Worm (Caenorhabditis elegans) whole organism, late embryonic: ENCODE measurements around the gene shc-2.

Experiments used
- K02D7.2 ChIP-seq: sonication (generic microtip); optimal IDR thresholded peaks from 2 replicates; lab custom pipeline; 2017; ENCODE audit warnings: mild to moderate bottlenecking, missing genetic modification characterization, missing compliant biosample characterization
- Y22D7AL.16 ChIP-seq: sonication (generic microtip); optimal IDR thresholded peaks from 2 replicates; lab custom pipeline; 2016; ENCODE audit warnings: missing genetic modification characterization, missing compliant biosample characterization
- ahr-1 ChIP-seq: sonication (generic microtip); optimal IDR thresholded peaks from 2 replicates; lab custom pipeline; 2016; ENCODE audit warnings: missing genetic modification characterization, missing compliant biosample characterization
- ama-1 ChIP-seq: fragments of 150-350 bp; optimal IDR thresholded peaks from 2 replicates; lab custom pipeline; 2014
- ceh-2 ChIP-seq: sonication (generic microtip); optimal IDR thresholded peaks from 2 replicates; lab custom pipeline; 2016; ENCODE audit warnings: missing genotype, missing genetic modification characterization, missing compliant biosample characterization
- ceh-22 ChIP-seq: sonication (generic microtip); optimal IDR thresholded peaks from 2 replicates; lab custom pipeline; 2017; ENCODE audit warnings: missing biosample characterization, missing genetic modification characterization
- ceh-30 ChIP-seq: fragments of 150-350 bp; optimal IDR thresholded peaks from 2 replicates; lab custom pipeline; 2014; ENCODE audit warnings: missing biosample characterization, missing genetic modification characterization
- ceh-34 ChIP-seq: sonication (generic microtip); optimal IDR thresholded peaks from 2 replicates; lab custom pipeline; 2016; ENCODE audit warnings: mild to moderate bottlenecking, missing genetic modification characterization, missing compliant biosample characterization
- ceh-45 ChIP-seq: fragments of 200-800 bp; sonication (Bioruptor generic); IDR thresholded peaks from 2 replicates; pipeline ENCODE4 v1.3.6; 2022; ENCODE audit warnings: missing genetic modification reagents, missing genetic modification characterization, missing compliant biosample characterization
- ceh-48 ChIP-seq: sonication (generic microtip); optimal IDR thresholded peaks from 2 replicates; lab custom pipeline; 2016; ENCODE audit warnings: missing genetic modification characterization, inconsistent platforms, missing compliant biosample characterization
- ceh-6 ChIP-seq: fragments of 200-800 bp; sonication (Bioruptor generic); optimal IDR thresholded peaks from 2 replicates; lab custom pipeline; 2018; ENCODE audit warnings: mild to moderate bottlenecking, missing genetic modification characterization, missing compliant biosample characterization
- ceh-9 ChIP-seq: sonication (generic microtip); optimal IDR thresholded peaks from 2 replicates; lab custom pipeline; 2016; ENCODE audit warnings: mild to moderate bottlenecking, missing genetic modification characterization, inconsistent platforms, missing compliant biosample characterization
- dmd-4 ChIP-seq: sonication (generic microtip); optimal IDR thresholded peaks from 2 replicates; lab custom pipeline; 2016; ENCODE audit warnings: borderline replicate concordance, missing genetic modification characterization, missing compliant biosample characterization
- elt-4 ChIP-seq: sonication (generic microtip); optimal IDR thresholded peaks from 2 replicates; lab custom pipeline; 2016; ENCODE audit warnings: missing genetic modification characterization, missing compliant biosample characterization
- ets-4 ChIP-seq: sonication (generic microtip); optimal IDR thresholded peaks from 2 replicates; lab custom pipeline; 2016; ENCODE audit warnings: missing genetic modification characterization, missing compliant biosample characterization
- eyg-1 ChIP-seq: sonication (generic microtip); optimal IDR thresholded peaks from 2 replicates; lab custom pipeline; 2016; ENCODE audit warnings: missing genotype, missing genetic modification characterization, missing compliant biosample characterization
- fkh-10 ChIP-seq: fragments of 150-350 bp; optimal IDR thresholded peaks from 2 replicates; lab custom pipeline; 2014; ENCODE audit warnings: missing biosample characterization, missing genetic modification reagents, missing genetic modification characterization
- hlh-13 ChIP-seq: fragments of 200-800 bp; sonication (Bioruptor generic); optimal IDR thresholded peaks from 2 replicates; lab custom pipeline; 2018; ENCODE audit warnings: mild to moderate bottlenecking, missing genetic modification characterization, missing compliant biosample characterization
- hlh-15 ChIP-seq: sonication (generic microtip); optimal IDR thresholded peaks from 2 replicates; lab custom pipeline; 2016; ENCODE audit warnings: missing genetic modification characterization, missing compliant biosample characterization
- hlh-30 ChIP-seq: sonication (generic microtip); optimal IDR thresholded peaks from 2 replicates; lab custom pipeline; 2017; ENCODE audit warnings: antibody characterized with exemption, missing genetic modification characterization, missing compliant biosample characterization; ENCODE audit not compliant: insufficient read depth
- hlh-6 ChIP-seq: sonication (generic microtip); optimal IDR thresholded peaks from 2 replicates; lab custom pipeline; 2016; ENCODE audit warnings: missing genotype, missing genetic modification characterization, missing compliant biosample characterization
- lin-11 ChIP-seq: fragments of 200-800 bp; sonication (Bioruptor generic); optimal IDR thresholded peaks from 2 replicates; lab custom pipeline; 2018; ENCODE audit warnings: mild to moderate bottlenecking, missing genetic modification characterization, missing compliant biosample characterization
- madf-2 ChIP-seq: sonication (generic microtip); optimal IDR thresholded peaks from 2 replicates; lab custom pipeline; 2017; ENCODE audit warnings: missing genetic modification characterization, missing compliant biosample characterization
- mec-3 ChIP-seq: sonication (generic microtip); optimal IDR thresholded peaks from 2 replicates; lab custom pipeline; 2016; ENCODE audit warnings: borderline replicate concordance, missing genetic modification characterization, missing compliant biosample characterization
- nhr-232 ChIP-seq: sonication (generic microtip); optimal IDR thresholded peaks from 2 replicates; lab custom pipeline; 2016; ENCODE audit warnings: missing genetic modification characterization, missing compliant biosample characterization
- npax-4 ChIP-seq: sonication (generic microtip); optimal IDR thresholded peaks from 2 replicates; lab custom pipeline; 2016; ENCODE audit warnings: missing genetic modification characterization, missing compliant biosample characterization
- odd-2 ChIP-seq: sonication (generic microtip); optimal IDR thresholded peaks from 2 replicates; lab custom pipeline; 2017; ENCODE audit warnings: antibody characterized with exemption, mild to moderate bottlenecking, missing genetic modification characterization, missing compliant biosample characterization
- pat-9 ChIP-seq: fragments of 200-800 bp; sonication (Bioruptor generic); optimal IDR thresholded peaks from 2 replicates; lab custom pipeline; 2018; ENCODE audit warnings: mild to moderate bottlenecking, missing genetic modification characterization, moderate library complexity, missing compliant biosample characterization
- pax-1 ChIP-seq: fragments of 150-350 bp; optimal IDR thresholded peaks from 2 replicates; lab custom pipeline; 2014; ENCODE audit warnings: missing biosample characterization, missing genetic modification characterization
- pqm-1 ChIP-seq: sonication (generic microtip); optimal IDR thresholded peaks from 2 replicates; lab custom pipeline; 2016; ENCODE audit warnings: missing genetic modification characterization, missing compliant biosample characterization
- pros-1 ChIP-seq: fragments of 150-350 bp; optimal IDR thresholded peaks from 2 replicates; lab custom pipeline; 2014; ENCODE audit warnings: missing biosample characterization, missing genetic modification reagents, missing genetic modification characterization
- ref-2 ChIP-seq: sonication (generic microtip); optimal IDR thresholded peaks from 2 replicates; lab custom pipeline; 2016; ENCODE audit warnings: missing genetic modification characterization, missing compliant biosample characterization
- rnt-1 ChIP-seq: sonication (generic microtip); optimal IDR thresholded peaks from 2 replicates; lab custom pipeline; 2016; ENCODE audit warnings: missing genetic modification characterization, missing compliant biosample characterization
- sox-2 ChIP-seq: fragments of 200-800 bp; sonication (Bioruptor generic); IDR thresholded peaks from 2 replicates; pipeline ENCODE4 v1.3.6; 2022; ENCODE audit warnings: missing genetic modification reagents, missing genetic modification characterization, missing compliant biosample characterization
- sox-4 ChIP-seq: sonication (generic microtip); optimal IDR thresholded peaks from 2 replicates; lab custom pipeline; 2017; ENCODE audit warnings: mild to moderate bottlenecking, missing genetic modification characterization, inconsistent platforms, missing compliant biosample characterization
- tbx-7 ChIP-seq: sonication (generic microtip); optimal IDR thresholded peaks from 2 replicates; lab custom pipeline; 2016; ENCODE audit warnings: missing genotype, missing genetic modification characterization, missing compliant biosample characterization
- ttx-3 ChIP-seq: sonication (generic microtip); optimal IDR thresholded peaks from 2 replicates; lab custom pipeline; 2016; ENCODE audit warnings: missing genetic modification reagents, missing genetic modification characterization, missing compliant biosample characterization
- unc-3 ChIP-seq, 2 experiments: fragments of 200-800 bp in 1 of 2; sonication (Bioruptor generic) in 1 of 2; sonication (generic microtip) in 1 of 2; conservative IDR thresholded peaks in 1 of 2; optimal IDR thresholded peaks in 1 of 2; 2 replicates each; pipeline versions ENCODE4 v1.3.6 to Lab custom; 2016 to 2022; ENCODE audit warnings: missing compliant biosample characterization in 2 of 2, missing genetic modification characterization in 2 of 2, missing genetic modification reagents in 1 of 2
- unc-86 ChIP-seq: sonication (generic microtip); optimal IDR thresholded peaks from 2 replicates; lab custom pipeline; 2016; ENCODE audit warnings: missing genetic modification characterization, missing compliant biosample characterization
- zip-5 ChIP-seq: sonication (generic microtip); optimal IDR thresholded peaks from 2 replicates; lab custom pipeline; 2016; ENCODE audit warnings: missing genetic modification characterization, missing compliant biosample characterization

Gene shc-2

ce11 chrII:4946775-4947174 lies 22.2 kb upstream of the shc-2 start:
- no peak for TF ChIP-seq ceh-48 (tag; lab: Kevin White, UChicago)
- no peak for TF ChIP-seq madf-2 (tag; lab: Kevin White, UChicago)
- TF ChIP-seq, all 69 proteins: peak for 0

DNA sequence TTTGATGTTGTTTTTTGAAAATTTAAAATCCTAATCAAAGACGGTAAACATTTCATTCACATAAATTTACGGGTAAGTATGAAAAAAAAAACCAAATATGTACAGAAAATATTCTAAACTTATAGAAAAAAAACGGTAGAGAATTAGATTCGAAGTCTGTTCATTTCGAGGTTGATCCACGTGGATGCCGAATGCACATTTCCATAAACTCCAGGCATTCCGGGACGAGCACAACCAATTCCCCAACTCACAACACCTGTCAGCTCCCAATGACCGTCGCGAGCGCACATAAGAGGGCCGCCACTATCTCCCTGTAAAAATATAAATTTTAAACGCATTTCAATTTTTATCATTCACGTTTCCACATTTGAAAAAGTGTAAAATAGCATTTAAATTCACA lies 20.8 kb upstream of the shc-2 start:
- no peak for TF ChIP-seq ceh-34
- TF ChIP-seq hlh-15 (tag; lab: Kevin White, UChicago), result no peak
- no peak for TF ChIP-seq sox-2 (GFP tag; lab: Robert Waterston, UW)
- TF ChIP-seq, all 69 proteins: peak for 0

DNA sequence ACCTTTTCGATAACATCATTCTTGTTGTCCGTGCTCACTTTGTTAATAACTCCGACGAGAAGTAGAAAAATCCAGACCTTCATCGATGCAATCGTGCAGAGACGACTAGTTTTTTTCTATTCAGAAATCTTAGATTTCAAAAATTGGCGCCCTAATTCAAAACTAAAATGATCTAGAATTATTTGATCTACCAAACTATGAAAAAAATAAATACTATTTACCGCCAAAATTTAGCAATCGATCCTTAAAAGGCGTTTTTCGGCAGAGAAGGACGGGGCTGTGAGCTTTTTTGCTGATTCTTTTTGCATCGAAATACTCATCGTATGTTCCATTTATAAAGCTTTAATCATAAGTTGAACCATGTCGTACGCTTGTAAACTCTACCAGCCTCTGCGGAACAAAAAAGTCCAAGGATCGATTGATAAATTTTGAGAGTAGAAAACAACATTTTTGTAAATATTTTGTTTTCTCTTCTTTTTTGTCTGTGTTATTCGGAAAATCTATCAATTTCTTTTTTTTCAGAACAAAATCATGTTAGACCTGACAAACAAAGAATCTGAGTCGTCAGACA lies 19.5 kb upstream of the shc-2 start, which contains the start of the genes try-1 and zyg-12:
Gene try-1 (minus strand): TSS at position 148 of the 571 bp plus-strand sequence.
Gene zyg-12 (plus strand): TSS at position 521 of the 571 bp plus-strand sequence.
- no peak for TF ChIP-seq pqm-1 (tag; lab: Kevin White, UChicago)
- TF ChIP-seq ceh-45, result no peak
- no peak for TF ChIP-seq lin-11
- TF ChIP-seq fkh-10 (GFP tag; lab: Kevin White, UChicago), result no peak
- TF ChIP-seq hlh-6 (tag; lab: Kevin White, UChicago), result no peak
- no peak for TF ChIP-seq pax-1 (tag; lab: Kevin White, UChicago)
- TF ChIP-seq rnt-1, result no peak
- no peak for TF ChIP-seq nhr-232 (tag; lab: Kevin White, UChicago)
- TF ChIP-seq dmd-4, result no peak

- TF ChIP-seq ceh-9 (no peak), ceh-48 (tag; lab: Kevin White, UChicago) (no peak), unc-86 (no peak), elt-4 (tag; lab: Kevin White, UChicago) (no peak), tbx-7 (no peak), ceh-30 (no peak), pat-9 (no peak), mec-3 (tag; lab: Kevin White, UChicago) (no peak), pqm-1 (tag; lab: Kevin White, UChicago) (no peak), K02D7.2 (tag; lab: Kevin White, UChicago) (no peak), hlh-6 (tag; lab: Kevin White, UChicago) (no peak), hlh-30 (tag; lab: Kevin White, UChicago) (no peak), ttx-3 (tag; lab: Kevin White, UChicago) (no peak), ceh-2 (tag; lab: Kevin White, UChicago) (no peak)
Measured at ce11 chrII:4953289-4953688, 15.7 kb upstream of the shc-2 start, which contains the start of gene ndx-3. ndx-3 (plus strand) TSS chrII:4953589.

DNA sequence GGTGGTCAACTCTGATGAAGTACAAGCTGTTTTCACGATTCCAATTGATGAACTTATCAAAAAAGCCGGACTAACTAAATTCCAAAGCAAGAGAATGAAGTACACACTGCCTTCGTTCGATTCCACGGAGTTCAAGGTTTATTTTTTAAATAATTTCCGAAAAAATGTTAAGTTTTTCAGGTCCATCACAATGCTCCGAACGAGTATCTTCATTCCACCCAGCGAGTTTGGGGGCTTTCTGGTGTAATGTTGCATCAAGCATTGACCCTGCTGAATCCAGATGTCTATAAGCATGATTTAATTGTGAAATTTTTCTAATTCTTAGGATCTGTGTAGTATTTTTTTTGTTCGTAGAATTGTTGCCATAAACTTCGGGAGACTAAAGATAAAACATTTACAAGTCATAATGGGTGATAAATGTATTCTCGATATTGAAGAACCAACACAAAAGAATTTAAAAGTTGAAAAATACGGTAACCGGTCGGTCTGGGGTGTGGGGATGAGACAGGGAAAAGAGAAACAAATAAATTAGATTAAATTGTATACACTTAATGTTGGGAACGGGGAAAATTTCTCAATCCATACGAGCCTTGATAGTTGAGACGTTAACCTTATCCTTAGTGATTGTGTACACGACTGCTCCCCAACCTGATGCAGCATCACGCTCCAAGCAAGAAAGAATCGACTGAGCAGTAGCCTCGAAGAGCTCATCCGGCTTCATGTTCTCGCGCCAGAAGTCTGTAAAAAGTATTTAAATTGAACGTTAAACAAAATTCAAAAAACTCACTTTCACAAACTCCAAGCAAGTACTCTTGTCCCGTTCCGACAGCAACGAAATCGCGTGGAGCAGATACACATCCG lies 14.6 kb upstream of the shc-2 start:
- no peak for TF ChIP-seq dmd-4
- TF ChIP-seq ceh-45, result no peak
- TF ChIP-seq odd-2, result no peak
- TF ChIP-seq unc-3 (GFP tag; conservative IDR thresholded peaks at IDR 0.05; lab: Robert Waterston, UW), result no peak
- TF ChIP-seq unc-3 (tag; optimal IDR thresholded peaks at IDR 0.05; lab: Kevin White, UChicago), result no peak
- no peak for TF ChIP-seq ama-1 (lab: Kevin White, UChicago)
- TF ChIP-seq unc-86, result no peak
- TF ChIP-seq pqm-1 (tag; lab: Kevin White, UChicago), result no peak
- no peak for TF ChIP-seq ceh-6 (GFP tag; lab: Kevin White, UChicago)

DNA sequence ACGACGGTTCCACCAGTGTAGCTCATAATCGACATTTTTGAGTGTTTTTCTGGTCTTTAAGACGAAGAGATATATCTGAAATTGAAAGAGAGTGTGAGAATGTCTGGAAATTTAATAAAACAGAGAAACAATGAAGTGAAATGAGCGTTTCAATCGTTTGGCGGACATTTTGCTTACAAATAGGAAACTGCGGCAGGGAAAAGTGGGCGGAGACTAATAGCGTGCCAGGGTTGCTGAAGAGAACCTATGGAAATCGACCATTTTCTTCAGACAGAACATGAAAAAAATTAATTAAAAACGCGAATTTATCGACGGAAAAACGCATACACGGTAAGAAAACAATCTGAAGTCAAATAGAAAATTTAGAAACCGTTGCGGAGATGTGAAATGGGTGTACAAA lies 13.6 kb upstream of the shc-2 start, which contains the start of gene pbs-3:
Gene pbs-3 (minus strand): TSS at position 75 of the 400 bp plus-strand sequence.
- peak; percentile 15; the same call in 1 of the 2 replicates for TF ChIP-seq sox-2 (GFP tag; lab: Robert Waterston, UW)
- no peak for TF ChIP-seq elt-4 (tag; lab: Kevin White, UChicago)
- no peak for TF ChIP-seq sox-4
- TF ChIP-seq ets-4 (tag; lab: Kevin White, UChicago), result peak; percentile 61
- no peak for TF ChIP-seq pqm-1 (tag; lab: Kevin White, UChicago)
- TF ChIP-seq dmd-4, result peak; percentile 37
- TF ChIP-seq ceh-22, result no peak
- peak; percentile 29 for TF ChIP-seq ceh-34
- TF ChIP-seq pros-1 (tag; lab: Kevin White, UChicago), result no peak
- no peak for TF ChIP-seq hlh-13 (GFP tag; lab: Kevin White, UChicago)
- no peak for TF ChIP-seq eyg-1 (tag; lab: Kevin White, UChicago)
- no peak for TF ChIP-seq npax-4 (tag; lab: Kevin White, UChicago)
- peak; percentile 26 for TF ChIP-seq zip-5
- no peak for TF ChIP-seq lin-11
- TF ChIP-seq pat-9, result no peak
- no peak for TF ChIP-seq ahr-1 (tag; lab: Kevin White, UChicago)
- peak; percentile 46 for TF ChIP-seq ref-2
- TF ChIP-seq madf-2 (tag; lab: Kevin White, UChicago), result peak; percentile 6
- TF ChIP-seq Y22D7AL.16 (tag; lab: Kevin White, UChicago), result no peak
